Fruit fly (Drosophila melanogaster): ENCODE results near the gene CG7049.

DNA sequence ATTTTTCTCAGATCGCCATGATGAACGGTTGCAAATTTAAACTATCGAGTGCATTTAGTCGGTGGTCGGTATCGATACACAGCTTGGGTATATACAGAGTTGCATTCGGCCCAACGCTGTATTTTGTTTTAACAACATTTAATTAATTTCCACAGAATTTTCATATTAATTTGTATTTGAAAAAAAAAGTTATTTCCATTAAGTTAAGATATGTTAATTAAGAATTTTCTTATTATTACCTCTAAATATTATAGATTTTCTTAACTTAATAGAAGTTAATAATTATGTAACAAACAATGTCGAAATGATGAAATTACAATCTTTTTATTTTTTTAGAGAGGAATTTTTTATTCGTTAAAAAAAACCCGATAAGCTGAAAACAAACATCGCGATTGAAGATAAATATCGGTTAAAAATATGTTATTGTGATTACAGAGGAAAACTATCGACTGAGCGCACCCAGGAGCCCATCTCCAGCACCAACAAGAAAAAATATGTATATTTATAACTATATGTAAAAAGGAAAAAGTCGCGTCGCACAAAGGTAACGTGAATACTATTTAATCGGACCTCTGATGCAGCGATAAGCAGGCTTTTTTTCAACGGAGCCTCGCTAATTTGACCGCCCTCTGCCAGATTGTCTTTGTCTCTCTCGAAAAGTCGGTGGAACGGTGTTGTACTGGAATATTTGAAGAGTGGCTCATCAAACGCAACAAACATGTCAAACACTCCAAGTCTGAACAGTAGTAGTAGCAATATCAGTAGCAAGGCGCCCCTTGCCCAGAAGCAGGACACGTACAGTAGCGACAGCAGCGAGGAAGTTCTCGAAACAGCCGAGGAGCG, 23.9 kb upstream of the CG7049 start, which contains the start of the genes rno and mri:
- TF ChIP-seq CG8478 (optimal IDR thresholded peaks at IDR 0.05) = no peak
- TF ChIP-seq psq (optimal IDR thresholded peaks at IDR 0.05) = no peak
- no peak for TF ChIP-seq Dll (optimal IDR thresholded peaks at IDR 0.05)
- no peak for TF ChIP-seq pan (optimal IDR thresholded peaks at IDR 0.05)
- TF ChIP-seq EcR (GFP tag; optimal IDR thresholded peaks at IDR 0.05) = no peak
